Worm (Caenorhabditis elegans): ENCODE measurements around the gene dct-15.
"Not testable (repeated sequence)": the region's sequence is repeated elsewhere in the genome, so short reads cannot be mapped to it uniquely, and the experiment has no call there.

dct-15 gene

ce11 chrIV:9837349-9837748 is 26.8 kb upstream of the dct-15 start, which contains the start of gene msp-10:
msp-10 (plus strand) TSS chrIV:9837649.
- TF ChIP-seq him-1, W03F9.2, dao-5 (tag; optimal IDR thresholded peaks at IDR 0.05): not testable (repeated sequence)

ce11 chrIV:9836317-9836716 is 25.8 kb upstream of the dct-15 start, which contains the start of gene msp-81:
msp-81 (minus strand) TSS chrIV:9836417.
- TF ChIP-seq W03F9.2 (tag; optimal IDR thresholded peaks at IDR 0.05) = no peak
- TF ChIP-seq dao-5 (tag; optimal IDR thresholded peaks at IDR 0.05) = no peak
- no peak for TF ChIP-seq him-1 (tag; optimal IDR thresholded peaks at IDR 0.05)

ce11 chrIV:9833337-9833736 is 22.8 kb upstream of the dct-15 start:
- TF ChIP-seq dao-5 (tag; optimal IDR thresholded peaks at IDR 0.05) (no peak), W03F9.2 (tag; optimal IDR thresholded peaks at IDR 0.05) (no peak), him-1 (tag; optimal IDR thresholded peaks at IDR 0.05) (no peak)

ce11 chrIV:9832586-9832985 is 22.1 kb upstream of the dct-15 start, which contains the start of gene kin-21:
kin-21 (plus strand) TSS chrIV:9832886.
- TF ChIP-seq him-1 (tag; optimal IDR thresholded peaks at IDR 0.05) = no peak
- no peak for TF ChIP-seq dao-5 (tag; optimal IDR thresholded peaks at IDR 0.05)
- TF ChIP-seq W03F9.2 (tag; optimal IDR thresholded peaks at IDR 0.05) = no peak

ce11 chrIV:9825196-9825744 is 14.7 kb upstream of the dct-15 start, which contains the start of gene mtr-4:
mtr-4 (plus strand) TSS chrIV:9825694.
- TF ChIP-seq him-1 (tag; optimal IDR thresholded peaks at IDR 0.05) (no peak), dao-5 (tag; optimal IDR thresholded peaks at IDR 0.05) (no peak), W03F9.2 (tag; optimal IDR thresholded peaks at IDR 0.05) (peak; percentile 48)

- TF ChIP-seq W03F9.2 (tag; optimal IDR thresholded peaks at IDR 0.05) = no peak
- no peak for TF ChIP-seq dao-5 (tag; optimal IDR thresholded peaks at IDR 0.05)
- no peak for TF ChIP-seq him-1 (tag; optimal IDR thresholded peaks at IDR 0.05)
Observed at ce11 chrIV:9824480-9824879, 13.9 kb upstream of the dct-15 start, which contains the start of gene catp-6. catp-6 (minus strand) TSS chrIV:9824580.

ce11 chrIV:9822585-9822984 is 12.1 kb upstream of the dct-15 start:
- TF ChIP-seq W03F9.2 (tag; optimal IDR thresholded peaks at IDR 0.05) (no peak), dao-5 (tag; optimal IDR thresholded peaks at IDR 0.05) (no peak), him-1 (tag; optimal IDR thresholded peaks at IDR 0.05) (no peak)

ce11 chrIV:9821621-9822020 is 11.1 kb upstream of the dct-15 start, which contains the start of gene col-123:
col-123 (plus strand) TSS chrIV:9821921.
- TF ChIP-seq him-1 (tag; optimal IDR thresholded peaks at IDR 0.05) = no peak
- TF ChIP-seq dao-5 (tag; optimal IDR thresholded peaks at IDR 0.05) = no peak

- TF ChIP-seq W03F9.2 (tag; optimal IDR thresholded peaks at IDR 0.05) (no peak), him-1 (tag; optimal IDR thresholded peaks at IDR 0.05) (no peak), dao-5 (tag; optimal IDR thresholded peaks at IDR 0.05) (no peak)
Observed at ce11 chrIV:9815432-9815831, 4.9 kb upstream of the dct-15 start, which contains the start of gene egl-20. egl-20 (minus strand) TSS chrIV:9815532.

ce11 chrIV:9811487-9811886 is 954 bp upstream of the dct-15 start:
- TF ChIP-seq him-1 (tag; optimal IDR thresholded peaks at IDR 0.05) = no peak
- no peak for TF ChIP-seq W03F9.2 (tag; optimal IDR thresholded peaks at IDR 0.05)
- TF ChIP-seq dao-5 (tag; optimal IDR thresholded peaks at IDR 0.05) = no peak

ce11 chrIV:9803544-9803943 is 7.0 kb downstream of the dct-15 start:
- TF ChIP-seq him-1 (tag; optimal IDR thresholded peaks at IDR 0.05) (no peak), dao-5 (tag; optimal IDR thresholded peaks at IDR 0.05) (no peak), W03F9.2 (tag; optimal IDR thresholded peaks at IDR 0.05) (peak; percentile 25)

- no peak for TF ChIP-seq W03F9.2 (tag; optimal IDR thresholded peaks at IDR 0.05)
- no peak for TF ChIP-seq him-1 (tag; optimal IDR thresholded peaks at IDR 0.05)
- no peak for TF ChIP-seq dao-5 (tag; optimal IDR thresholded peaks at IDR 0.05)
Observed at ce11 chrIV:9802711-9803110, 7.8 kb downstream of the dct-15 start, which contains the start of gene fat-3. fat-3 (plus strand) TSS chrIV:9803023.

ce11 chrIV:9801418-9801817 is 9.1 kb downstream of the dct-15 start:
- TF ChIP-seq dao-5 (tag; optimal IDR thresholded peaks at IDR 0.05) (no peak), him-1 (tag; optimal IDR thresholded peaks at IDR 0.05) (no peak), W03F9.2 (tag; optimal IDR thresholded peaks at IDR 0.05) (peak; percentile 2)

ce11 chrIV:9799664-9800063 is 10.9 kb downstream of the dct-15 start:
- TF ChIP-seq him-1 (tag; optimal IDR thresholded peaks at IDR 0.05) (no peak), W03F9.2 (tag; optimal IDR thresholded peaks at IDR 0.05) (no peak), dao-5 (tag; optimal IDR thresholded peaks at IDR 0.05) (no peak)

- TF ChIP-seq W03F9.2 (tag; optimal IDR thresholded peaks at IDR 0.05) = no peak
- no peak for TF ChIP-seq dao-5 (tag; optimal IDR thresholded peaks at IDR 0.05)
- TF ChIP-seq him-1 (tag; optimal IDR thresholded peaks at IDR 0.05) = no peak
Observed at ce11 chrIV:9799129-9799528, 11.4 kb downstream of the dct-15 start, which contains the start of gene fat-4. fat-4 (plus strand) TSS chrIV:9799429.
